Fruit fly (Drosophila melanogaster) whole organism, embryonic: ENCODE results near the gene Acp36DE.
A peak's percentile ranks its signal among the peaks of the same experiment; 100 is the strongest.

ENCODE experiments used
- CG10565 ChIP-seq: fragments of 200-800 bp; sonication (Bioruptor generic); optimal IDR thresholded peaks from 3 replicates; lab custom pipeline; 2016; ENCODE audit warnings: missing biosample characterization, mild to moderate bottlenecking, missing genetic modification characterization
- CG10979 ChIP-seq: fragments of 200-800 bp; sonication (Bioruptor generic); optimal IDR thresholded peaks from 2 replicates; lab custom pipeline; 2018; ENCODE audit warnings: missing biosample characterization, mild to moderate bottlenecking, missing genetic modification characterization, moderate library complexity
- CG12219 ChIP-seq: fragments of 200-800 bp; sonication (Bioruptor generic); optimal IDR thresholded peaks from 3 replicates; lab custom pipeline; 2018; ENCODE audit warnings: missing biosample characterization, mild to moderate bottlenecking, missing genetic modification characterization
- CG12744 ChIP-seq: fragments of 200-800 bp; sonication (Bioruptor generic); optimal IDR thresholded peaks from 2 replicates; lab custom pipeline; 2016; ENCODE audit warnings: missing biosample characterization, missing genetic modification characterization
- CG12769 ChIP-seq: fragments of 200-800 bp; sonication (Bioruptor generic); optimal IDR thresholded peaks from 2 replicates; lab custom pipeline; 2019; ENCODE audit warnings: missing biosample characterization, mild to moderate bottlenecking, missing genetic modification characterization, moderate library complexity
- CG13296 ChIP-seq: fragments of 200-800 bp; sonication (Bioruptor generic); optimal IDR thresholded peaks from 3 replicates; lab custom pipeline; 2018; ENCODE audit warnings: missing biosample characterization, mild to moderate bottlenecking, missing genetic modification characterization
- CG14050 ChIP-seq: fragments of 200-800 bp; sonication (Bioruptor generic); IDR thresholded peaks from 3 replicates; pipeline ENCODE4 v1.3.6; 2022; ENCODE audit warnings: missing biosample characterization, missing genetic modification characterization
- CG2129 ChIP-seq: fragments of 200-800 bp; sonication (Bioruptor generic); IDR thresholded peaks from 2 replicates; pipeline ENCODE4 v1.3.6; 2022; ENCODE audit warnings: missing biosample characterization, missing genetic modification characterization; ENCODE audit not compliant: partially characterized antibody
- CG2712 ChIP-seq: fragments of 200-800 bp; optimal IDR thresholded peaks from 3 replicates; lab custom pipeline; 2019; ENCODE audit warnings: missing biosample characterization, mild to moderate bottlenecking, missing genetic modification characterization, moderate library complexity
- CG2889 ChIP-seq: fragments of 200-800 bp; sonication (Bioruptor generic); IDR thresholded peaks from 3 replicates; pipeline ENCODE4 v1.3.6; 2022; ENCODE audit warnings: missing biosample characterization, missing genetic modification characterization
- CG3726 ChIP-seq: fragments of 200-800 bp; sonication (Bioruptor generic); IDR thresholded peaks from 3 replicates; pipeline ENCODE4, ENCODE4 v1.3.6; 2022; ENCODE audit warnings: missing biosample characterization, missing genetic modification characterization
- CG8281 ChIP-seq: fragments of 200-800 bp; sonication (Bioruptor generic); optimal IDR thresholded peaks from 2 replicates; lab custom pipeline; 2018; ENCODE audit warnings: missing biosample characterization, mild to moderate bottlenecking, missing genetic modification characterization, moderate library complexity
- CG8290 ChIP-seq, 3 experiments: fragments of 200-800 bp; sonication (Bioruptor generic); optimal IDR thresholded peaks; 2 replicates each; lab custom pipeline; 2016 to 2019; ENCODE audit warnings: missing biosample characterization in 3 of 3, missing genetic modification characterization in 3 of 3, mild to moderate bottlenecking in 2 of 3, moderate library complexity in 1 of 3
- CG9817 ChIP-seq: fragments of 200-800 bp; sonication (Bioruptor generic); optimal IDR thresholded peaks from 2 replicates; lab custom pipeline; 2018; ENCODE audit warnings: missing biosample characterization, mild to moderate bottlenecking, missing genetic modification characterization, moderate library complexity
- Dref ChIP-seq: fragments of 200-800 bp; sonication (Bioruptor generic); IDR thresholded peaks from 2 replicates; pipeline ENCODE4 v1.3.6; 2022; ENCODE audit warnings: missing biosample characterization, missing genetic modification characterization
- Drgx ChIP-seq: fragments of 200-800 bp; sonication (Bioruptor generic); IDR thresholded peaks from 2 replicates; pipeline ENCODE4 v1.3.6; 2022; ENCODE audit warnings: missing biosample characterization, missing genetic modification characterization
- H15 ChIP-seq: fragments of 200-800 bp; sonication (Bioruptor generic); IDR thresholded peaks from 3 replicates; pipeline ENCODE4 v1.3.6; 2022; ENCODE audit warnings: missing biosample characterization, missing genetic modification characterization
- Jarid2 ChIP-seq: fragments of 200-800 bp; sonication (Bioruptor generic); optimal IDR thresholded peaks from 3 replicates; lab custom pipeline; 2017; ENCODE audit warnings: mild to moderate bottlenecking, missing biosample characterization, missing genetic modification reagents, missing genetic modification characterization
- Lhr ChIP-seq: fragments of 200-800 bp; sonication (Bioruptor generic); optimal IDR thresholded peaks from 3 replicates; lab custom pipeline; 2017; ENCODE audit warnings: mild to moderate bottlenecking, missing biosample characterization, missing genetic modification reagents, missing genetic modification characterization
- Mes4 ChIP-seq: fragments of 200-800 bp; sonication (Bioruptor generic); optimal IDR thresholded peaks from 2 replicates; lab custom pipeline; 2016; ENCODE audit warnings: missing biosample characterization, missing genetic modification characterization
- NFAT ChIP-seq: fragments of 200-800 bp; sonication (Bioruptor generic); IDR thresholded peaks from 2 replicates; pipeline ENCODE4 v1.3.6; 2022; ENCODE audit warnings: missing biosample characterization, missing genetic modification characterization
- PHDP ChIP-seq: fragments of 200-800 bp; sonication (Bioruptor generic); optimal IDR thresholded peaks from 3 replicates; lab custom pipeline; 2018; ENCODE audit warnings: missing biosample characterization, mild to moderate bottlenecking, missing genetic modification characterization, moderate library complexity
- Poxn ChIP-seq: fragments of 200-800 bp; sonication (Bioruptor generic); IDR thresholded peaks from 2 replicates; pipeline ENCODE4 v1.3.6; 2022; ENCODE audit warnings: missing biosample characterization, missing genetic modification characterization
- Side ChIP-seq: fragments of 200-800 bp; sonication (Bioruptor generic); optimal IDR thresholded peaks from 2 replicates; lab custom pipeline; 2016; ENCODE audit warnings: missing biosample characterization, missing genetic modification characterization
- Six4 ChIP-seq: fragments of 200-800 bp; sonication (Bioruptor generic); optimal IDR thresholded peaks from 2 replicates; lab custom pipeline; 2016; ENCODE audit warnings: missing biosample characterization, missing genetic modification characterization
- Spps ChIP-seq: fragments of 200-800 bp; sonication (Bioruptor generic); optimal IDR thresholded peaks from 2 replicates; lab custom pipeline; 2018; ENCODE audit warnings: missing biosample characterization, mild to moderate bottlenecking, missing genetic modification characterization
- Xrp1 ChIP-seq: fragments of 200-800 bp; sonication (Bioruptor generic); IDR thresholded peaks from 2 replicates; pipeline ENCODE4 v1.3.6; 2022; ENCODE audit warnings: missing biosample characterization, missing genetic modification characterization
- bsh ChIP-seq, 2 experiments: fragments of 200-800 bp; sonication (Bioruptor generic); optimal IDR thresholded peaks; 2 replicates each; lab custom pipeline; 2017 to 2018; ENCODE audit warnings: mild to moderate bottlenecking in 2 of 2, missing biosample characterization in 2 of 2, missing genetic modification characterization in 2 of 2, moderate library complexity in 1 of 2
- cwo ChIP-seq: fragments of 200-800 bp; sonication (Bioruptor generic); optimal IDR thresholded peaks from 3 replicates; lab custom pipeline; 2017; ENCODE audit warnings: missing biosample characterization, missing genetic modification characterization, mild to moderate bottlenecking, moderate library complexity, missing genetic modification reagents
- disco-r ChIP-seq: fragments of 200-800 bp; sonication (Bioruptor generic); optimal IDR thresholded peaks from 2 replicates; lab custom pipeline; 2016; ENCODE audit warnings: missing biosample characterization, missing genetic modification characterization
- dm ChIP-seq: fragments of 200-800 bp; sonication (Bioruptor generic); optimal IDR thresholded peaks from 3 replicates; lab custom pipeline; 2016; ENCODE audit warnings: missing biosample characterization, missing genetic modification characterization
- exex ChIP-seq: fragments of 200-800 bp; sonication (Bioruptor generic); optimal IDR thresholded peaks from 4 replicates; lab custom pipeline; 2018; ENCODE audit warnings: missing biosample characterization, mild to moderate bottlenecking, missing genetic modification characterization, moderate library complexity
- gem ChIP-seq: fragments of 200-800 bp; sonication (Bioruptor generic); optimal IDR thresholded peaks from 2 replicates; lab custom pipeline; 2019; ENCODE audit warnings: missing biosample characterization, mild to moderate bottlenecking, missing genetic modification characterization, moderate library complexity
- kah ChIP-seq: fragments of 200-800 bp; sonication (Bioruptor generic); optimal IDR thresholded peaks from 2 replicates; lab custom pipeline; 2018; ENCODE audit warnings: missing biosample characterization, mild to moderate bottlenecking, missing genetic modification characterization
- kni ChIP-seq: fragments of 200-800 bp; sonication (Bioruptor generic); optimal IDR thresholded peaks from 3 replicates; lab custom pipeline; 2017; ENCODE audit warnings: mild to moderate bottlenecking, missing biosample characterization, missing genetic modification reagents, missing genetic modification characterization
- lab ChIP-seq: fragments of 200-800 bp; sonication (Bioruptor generic); optimal IDR thresholded peaks from 3 replicates; lab custom pipeline; 2017; ENCODE audit warnings: missing biosample characterization, missing genetic modification characterization, mild to moderate bottlenecking, moderate library complexity, missing genetic modification reagents
- lmd ChIP-seq: fragments of 200-800 bp; sonication (Bioruptor generic); IDR thresholded peaks from 2 replicates; pipeline ENCODE4 v1.3.6; 2022; ENCODE audit warnings: missing biosample characterization, missing genetic modification characterization
- nom ChIP-seq: fragments of 200-800 bp; sonication (Bioruptor generic); optimal IDR thresholded peaks from 2 replicates; lab custom pipeline; 2017; ENCODE audit warnings: missing biosample characterization, missing genetic modification characterization, mild to moderate bottlenecking, moderate library complexity, missing genetic modification reagents
- pfk ChIP-seq: fragments of 200-800 bp; sonication (Bioruptor generic); optimal IDR thresholded peaks from 2 replicates; lab custom pipeline; 2018; ENCODE audit warnings: missing biosample characterization, mild to moderate bottlenecking, missing genetic modification characterization, moderate library complexity
- sens ChIP-seq: fragments of 200-800 bp; sonication (Bioruptor generic); peaks from one replicate; lab custom pipeline; 2016; ENCODE audit warnings: missing biosample characterization, missing genetic modification characterization
- slp2 ChIP-seq: fragments of 200-800 bp; sonication (Bioruptor generic); optimal IDR thresholded peaks from 2 replicates; lab custom pipeline; 2016; ENCODE audit warnings: missing biosample characterization, missing genetic modification characterization
- sqz ChIP-seq: fragments of 200-800 bp; sonication (Bioruptor generic); optimal IDR thresholded peaks from 3 replicates; lab custom pipeline; 2018; ENCODE audit warnings: missing biosample characterization, mild to moderate bottlenecking, missing genetic modification characterization
- stc ChIP-seq: fragments of 200-800 bp; sonication (Bioruptor generic); IDR thresholded peaks from 2 replicates; pipeline ENCODE4 v1.3.6; 2022; ENCODE audit warnings: missing biosample characterization, missing genetic modification characterization
- tio ChIP-seq: fragments of 200-800 bp; sonication (Bioruptor generic); optimal IDR thresholded peaks from 2 replicates; lab custom pipeline; 2017; ENCODE audit warnings: missing biosample characterization, missing genetic modification characterization, inconsistent platforms
- trem ChIP-seq: fragments of 200-800 bp; optimal IDR thresholded peaks from 3 replicates; lab custom pipeline; 2019; ENCODE audit warnings: missing biosample characterization, mild to moderate bottlenecking, missing genetic modification characterization, moderate library complexity
- trh ChIP-seq: fragments of 200-800 bp; sonication (Bioruptor generic); optimal IDR thresholded peaks from 2 replicates; lab custom pipeline; 2016; ENCODE audit warnings: missing biosample characterization, missing genetic modification characterization
- zfh1 ChIP-seq: fragments of 200-800 bp; sonication (Bioruptor generic); IDR thresholded peaks from 3 replicates; pipeline ENCODE4 v1.3.6; 2022; ENCODE audit warnings: missing biosample characterization, missing genetic modification characterization

The Acp36DE gene

dm6 chr2L:18377109-18377508 is 18.3 kb upstream of the Acp36DE start (continued):
- no peak for TF ChIP-seq NFAT (GFP tag; lab: Robert Waterston, UW)
- peak; percentile 57 for TF ChIP-seq PHDP
- no peak for TF ChIP-seq CG10565 (GFP tag; lab: Kevin White, UChicago)
- no peak for TF ChIP-seq kah (GFP tag; lab: Kevin White, UChicago)
- TF ChIP-seq CG9817 (tag; lab: Kevin White, UChicago), result peak; percentile 32
- TF ChIP-seq trh (GFP tag; lab: Kevin White, UChicago), result no peak
- TF ChIP-seq CG12744 (GFP tag; lab: Kevin White, UChicago), result peak; percentile 6
- TF ChIP-seq CG2889 (GFP tag; lab: Robert Waterston, UW), result no peak
- TF ChIP-seq Xrp1, result peak; percentile 50
- no peak for TF ChIP-seq exex
- TF ChIP-seq Mes4 (GFP tag; lab: Kevin White, UChicago), result no peak
- TF ChIP-seq kni (GFP tag; lab: Kevin White, UChicago), result no peak
- peak; percentile 77 for TF ChIP-seq CG12769 (tag; lab: Kevin White, UChicago)
- peak; percentile 14; the same call in 1 of the 3 replicates for TF ChIP-seq CG14050
- peak; percentile 13 for TF ChIP-seq Side (GFP tag; lab: Kevin White, UChicago)
- TF ChIP-seq sqz (GFP tag; lab: Kevin White, UChicago), result no peak
- no peak for TF ChIP-seq Six4 (GFP tag; lab: Kevin White, UChicago)
- peak; percentile 53; the same call in 2 of the 3 replicates for TF ChIP-seq zfh1 (GFP tag; lab: Robert Waterston, UW)
- no peak for TF ChIP-seq CG3726
- peak; percentile 48 for TF ChIP-seq CG2712
- no peak for TF ChIP-seq Jarid2
- TF ChIP-seq CG8290 (GFP tag; optimal IDR thresholded peaks at IDR 0.05; lab: Kevin White, UChicago), result no peak
- peak in 1 of 2 experiments; percentile 73 for TF ChIP-seq CG8290 (tag; optimal IDR thresholded peaks at IDR 0.05; lab: Kevin White, UChicago)
- no peak for TF ChIP-seq pfk (GFP tag; lab: Kevin White, UChicago)
- TF ChIP-seq CG2129, result no peak
- TF ChIP-seq H15, result 0 out of 3 replicates have a peak, but pooled peaks have one; percentile 22
- TF ChIP-seq Poxn, result no peak
- TF ChIP-seq tio (GFP tag; lab: Kevin White, UChicago), result no peak
- no peak for TF ChIP-seq CG8281 (tag; lab: Kevin White, UChicago)
- TF ChIP-seq stc (GFP tag; lab: Robert Waterston, UW), result peak; percentile 45; the same call in 1 of the 2 replicates
- no peak for TF ChIP-seq Spps (tag; lab: Kevin White, UChicago)
- TF ChIP-seq Dref (GFP tag; lab: Robert Waterston, UW), result no peak
- no peak for TF ChIP-seq slp2 (GFP tag; lab: Kevin White, UChicago)
- no peak for TF ChIP-seq lmd (GFP tag; lab: Robert Waterston, UW)
- no peak for TF ChIP-seq trem
- TF ChIP-seq dm (GFP tag; lab: Kevin White, UChicago), result no peak
- TF ChIP-seq CG12219, result peak; percentile 39

dm6 chr2L:18372079-18372478 is 13.3 kb upstream of the Acp36DE start:
- peak; percentile 0 to 26 for TF ChIP-seq bsh (GFP tag; optimal IDR thresholded peaks at IDR 0.05; lab: Kevin White, UChicago)
- peak; percentile 23; the same call in 1 of the 2 replicates for TF ChIP-seq Xrp1
- peak; percentile 54 for TF ChIP-seq nom (GFP tag; lab: Kevin White, UChicago)
- peak; percentile 17 for TF ChIP-seq CG10979 (tag; lab: Kevin White, UChicago)
- no peak for TF ChIP-seq CG13296
- peak; percentile 10 for TF ChIP-seq gem (tag; lab: Kevin White, UChicago)
- no peak for TF ChIP-seq Lhr
- TF ChIP-seq disco-r (GFP tag; lab: Kevin White, UChicago), result no peak
- no peak for TF ChIP-seq cwo
- TF ChIP-seq sens (GFP tag; lab: Kevin White, UChicago), result peak; percentile 83
- 0 out of 2 replicates have a peak, but pooled peaks have one; percentile 18 for TF ChIP-seq Drgx (GFP tag; lab: Robert Waterston, UW)
- TF ChIP-seq zfh1 (GFP tag; lab: Robert Waterston, UW), result no peak
- TF ChIP-seq lab, result peak; percentile 36
